Fruit fly (Drosophila melanogaster) whole organism, pupa: Measurements from ENCODE around the gene CG34282.

Experiments
- D1 ChIP-seq: fragments of 200-800 bp; sonication (Bioruptor generic); optimal IDR thresholded peaks from 2 replicates; lab custom pipeline; 2018; ENCODE audit warnings: missing biosample characterization, mild to moderate bottlenecking, missing genetic modification characterization, moderate library complexity
- EcR ChIP-seq: fragments of 200-800 bp; sonication (Bioruptor generic); optimal IDR thresholded peaks from 3 replicates; lab custom pipeline; 2019; ENCODE audit warnings: missing biosample characterization, missing genetic modification characterization, mild to moderate bottlenecking, moderate library complexity, missing genetic modification reagents
- Ets98B ChIP-seq: fragments of 200-800 bp; sonication (Bioruptor generic); IDR thresholded peaks from 2 replicates; pipeline ENCODE4 v1.3.6; 2022; ENCODE audit warnings: missing biosample characterization, missing genetic modification characterization
- Pif1A ChIP-seq: fragments of 200-800 bp; sonication (Bioruptor generic); optimal IDR thresholded peaks from 3 replicates; lab custom pipeline; 2016; ENCODE audit warnings: missing biosample characterization, missing genetic modification characterization
- Snoo ChIP-seq: fragments of 200-800 bp; sonication (Bioruptor generic); optimal IDR thresholded peaks from 3 replicates; lab custom pipeline; 2017; ENCODE audit warnings: missing biosample characterization, mild to moderate bottlenecking, missing genetic modification characterization, inconsistent platforms

dm6 chr3R:18703514-18703913 lies 8.5 kb downstream of the CG34282 start:
- TF ChIP-seq Pif1A (GFP tag; lab: Kevin White, UChicago), result no peak
- TF ChIP-seq Ets98B (GFP tag; lab: Robert Waterston, UW), result no peak
- TF ChIP-seq D1, result no peak
- no peak for TF ChIP-seq Snoo (tag; lab: Kevin White, UChicago)
- no peak for TF ChIP-seq EcR
